Worm (Caenorhabditis elegans) whole organism, young adult: Measurements from ENCODE around the gene clec-173.

Experiments
- hmg-1.2 ChIP-seq: fragments of 200-800 bp; sonication (Bioruptor generic); IDR thresholded peaks from 2 replicates; pipeline ENCODE4 v1.3.6; 2022; ENCODE audit warnings: missing genetic modification reagents, missing genetic modification characterization, missing compliant biosample characterization
- mxl-1 ChIP-seq: sonication (generic microtip); optimal IDR thresholded peaks from 2 replicates; lab custom pipeline; 2016; ENCODE audit warnings: missing genetic modification characterization, missing compliant biosample characterization
- nhr-120 ChIP-seq: fragments of 200-800 bp; sonication (Bioruptor generic); IDR thresholded peaks from 2 replicates; pipeline ENCODE4 v1.3.6; 2022; ENCODE audit warnings: missing genetic modification characterization, missing compliant biosample characterization
- pha-4 ChIP-seq: fragments of 150-350 bp; sonication (generic microtip); optimal IDR thresholded peaks from 2 replicates; lab custom pipeline; 2014; ENCODE audit warnings: missing biosample characterization, missing genetic modification reagents, missing genetic modification characterization
- unc-62 ChIP-seq: fragments of 150-350 bp; optimal IDR thresholded peaks from 2 replicates; lab custom pipeline; 2014; ENCODE audit warnings: missing biosample characterization, missing genetic modification reagents, missing genetic modification characterization
- zfh-2 ChIP-seq: fragments of 200-800 bp; sonication (Bioruptor generic); conservative IDR thresholded peaks from 2 replicates; pipeline ENCODE4 v1.3.6; 2022; ENCODE audit warnings: missing genetic modification reagents, missing genetic modification characterization, missing compliant biosample characterization

- TF ChIP-seq zfh-2 (GFP tag; lab: Robert Waterston, UW) (no peak), nhr-120 (no peak), unc-62 (GFP tag; lab: Kevin White, UChicago) (no peak), hmg-1.2 (GFP tag; lab: Robert Waterston, UW) (no peak), mxl-1 (tag; lab: Kevin White, UChicago) (no peak), pha-4 (tag; lab: Kevin White, UChicago) (no peak)
These were observed 13.0 kb downstream of the clec-173 start, which contains the start of gene dmd-9 for ce11 chrIV:3254443-3254842.
